Worm (Caenorhabditis elegans): ENCODE results near the gene R08C7.8.

- TF ChIP-seq tra-4 (tag; optimal IDR thresholded peaks at IDR 0.05) (no peak), ama-1 (optimal IDR thresholded peaks at IDR 0.05) (no peak), scrt-1 (GFP tag; IDR thresholded peaks at IDR 0.05) (no peak), sea-1 (GFP tag; conservative IDR thresholded peaks at IDR 0.05) (no peak), ets-7 (tag; optimal IDR thresholded peaks at IDR 0.05) (no peak), tbx-37 (GFP tag; conservative IDR thresholded peaks at IDR 0.05) (no peak), aly-1 (tag; optimal IDR thresholded peaks at IDR 0.05) (no peak), hmbx-1 (tag; optimal IDR thresholded peaks at IDR 0.05) (no peak), flt-1 (GFP tag; IDR thresholded peaks at IDR 0.05) (no peak), F13C5.2 (tag; optimal IDR thresholded peaks at IDR 0.05) (no peak), B0310.2 (tag; optimal IDR thresholded peaks at IDR 0.05) (no peak), ceh-36 (tag; optimal IDR thresholded peaks at IDR 0.05) (no peak), pes-1 (GFP tag; IDR thresholded peaks at IDR 0.05) (no peak)
Observed at ce11 chrIV:4396052-4396821, 38.1 kb downstream of the R08C7.8 start.

Data from whole organism, early embryonic.